Worm (Caenorhabditis elegans): ENCODE measurements around the gene F26C11.3.

The F26C11.3 gene

ce11 chrII:9934570-9934969 is 19.7 kb upstream of the F26C11.3 start (continued):
- TF ChIP-seq lin-1 (GFP tag; IDR thresholded peaks at IDR 0.05) (no peak), F37D6.2 (tag; optimal IDR thresholded peaks at IDR 0.05) (no peak), unc-39 (tag; optimal IDR thresholded peaks at IDR 0.05) (no peak), lin-29 (GFP tag; IDR thresholded peaks at IDR 0.05) (0 out of 2 replicates have a peak, but pooled peaks have one; percentile 38), lim-7 (GFP tag; IDR thresholded peaks at IDR 0.05) (0 out of 2 replicates have a peak, but pooled peaks have one; percentile 61), lsy-2 (tag; optimal IDR thresholded peaks at IDR 0.05) (no peak), nhr-76 (tag; optimal IDR thresholded peaks at IDR 0.05) (no peak), daf-8 (GFP tag; IDR thresholded peaks at IDR 0.05) (no peak), zip-11 (GFP tag; IDR thresholded peaks at IDR 0.05) (no peak), ztf-11 (tag; optimal IDR thresholded peaks at IDR 0.05) (no peak), mdt-29 (GFP tag; IDR thresholded peaks at IDR 0.05) (peak; percentile 6; the same call in 1 of the 2 replicates), unc-130 (GFP tag; optimal IDR thresholded peaks at IDR 0.05) (no peak), nhr-11 (tag; optimal IDR thresholded peaks at IDR 0.05) (no peak), ama-1 (optimal IDR thresholded peaks at IDR 0.05) (peak; percentile 39), sdz-12 (GFP tag; optimal IDR thresholded peaks at IDR 0.05) (peak; percentile 65), ces-1 (GFP tag; optimal IDR thresholded peaks at IDR 0.05) (no peak), ztf-7 (tag; optimal IDR thresholded peaks at IDR 0.05) (no peak), nhr-6 (tag; optimal IDR thresholded peaks at IDR 0.05) (no peak), nhr-111 (GFP tag; optimal IDR thresholded peaks at IDR 0.05) (peak; percentile 58), R02D3.7 (tag; optimal IDR thresholded peaks at IDR 0.05) (no peak), aha-1 (tag) (peak; percentile 12), saeg-2 (GFP tag; IDR thresholded peaks at IDR 0.05) (no peak), lin-15B (tag; optimal IDR thresholded peaks at IDR 0.05) (no peak), F44E2.7 (GFP tag; IDR thresholded peaks at IDR 0.05) (no peak), pha-4 (GFP tag; IDR thresholded peaks at IDR 0.05) (no peak), pha-4 (tag; optimal IDR thresholded peaks at IDR 0.05) (no peak), tag-97 (GFP tag; IDR thresholded peaks at IDR 0.05) (no peak)

DNA sequence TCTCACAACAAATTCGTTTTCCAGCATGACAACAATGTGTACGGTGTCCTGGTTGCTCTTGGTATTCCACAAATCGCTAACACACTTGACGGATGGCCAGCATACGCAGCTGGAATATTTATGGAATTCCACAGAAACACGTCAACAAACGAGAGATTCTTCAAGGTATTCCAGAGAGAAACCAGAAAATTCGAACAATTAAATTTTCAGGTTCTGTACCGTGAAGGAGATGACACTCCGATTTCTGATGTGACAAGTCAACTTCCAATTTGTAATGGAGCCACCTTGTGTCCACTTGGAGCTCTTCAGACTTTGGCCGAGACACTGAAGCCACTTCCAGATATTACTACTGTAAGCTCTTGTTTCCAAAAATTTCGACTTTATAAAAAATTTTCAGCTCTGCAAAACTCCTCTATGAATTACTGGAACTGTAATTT is 19.1 kb upstream of the F26C11.3 start:
- no peak for TF ChIP-seq nhr-11 (tag; optimal IDR thresholded peaks at IDR 0.05)
- TF ChIP-seq Y75B8A.6 (GFP tag; IDR thresholded peaks at IDR 0.05): peak; percentile 66; the same call in 1 of the 2 replicates
- TF ChIP-seq lin-1 (GFP tag; IDR thresholded peaks at IDR 0.05): peak; percentile 21; the same call in 1 of the 2 replicates
- TF ChIP-seq zag-1 (tag; optimal IDR thresholded peaks at IDR 0.05): no peak
- no peak for TF ChIP-seq zip-11 (GFP tag; IDR thresholded peaks at IDR 0.05)
- TF ChIP-seq daf-16 (GFP tag; optimal IDR thresholded peaks at IDR 0.05): peak in 1 of 2 experiments; percentile 65
- TF ChIP-seq daf-16 (tag; optimal IDR thresholded peaks at IDR 0.05): peak; percentile 50
- peak; percentile 22 for TF ChIP-seq gei-8 (GFP tag; optimal IDR thresholded peaks at IDR 0.05)
- peak; percentile 67 for TF ChIP-seq zfp-3 (GFP tag; conservative IDR thresholded peaks at IDR 0.05)
- peak; percentile 27 for TF ChIP-seq hlh-11 (tag; optimal IDR thresholded peaks at IDR 0.05)
- TF ChIP-seq dmd-9 (GFP tag; IDR thresholded peaks at IDR 0.05): no peak
- TF ChIP-seq R02D3.7 (tag; optimal IDR thresholded peaks at IDR 0.05): no peak
- peak; percentile 60 for TF ChIP-seq T26A8.4 (GFP tag; IDR thresholded peaks at IDR 0.05)
- no peak for TF ChIP-seq F49E8.2 (tag; optimal IDR thresholded peaks at IDR 0.05; ENCODE audit: borderline replicate concordance)
- TF ChIP-seq lin-38 (GFP tag; IDR thresholded peaks at IDR 0.05): peak; percentile 59
- TF ChIP-seq mep-1 (tag; optimal IDR thresholded peaks at IDR 0.05): peak; percentile 71
- TF ChIP-seq aha-1 (tag): peak; percentile 94
- no peak for TF ChIP-seq lin-39 (tag; optimal IDR thresholded peaks at IDR 0.05)
- TF ChIP-seq mes-2 (tag; optimal IDR thresholded peaks at IDR 0.05; ENCODE audit: poor library complexity, severe bottlenecking): peak; percentile 17
- TF ChIP-seq attf-4 (tag; optimal IDR thresholded peaks at IDR 0.05): no peak
- TF ChIP-seq ceh-20 (GFP tag; IDR thresholded peaks at IDR 0.05): 0 out of 2 replicates have a peak, but pooled peaks have one; percentile 8
- TF ChIP-seq D1046.2 (GFP tag; IDR thresholded peaks at IDR 0.05): peak; percentile 59; the same call in 1 of the 2 replicates
- no peak for TF ChIP-seq ztf-7 (tag; optimal IDR thresholded peaks at IDR 0.05)
- no peak for TF ChIP-seq dmd-8 (GFP tag; IDR thresholded peaks at IDR 0.05)
- no peak for TF ChIP-seq sdz-12 (GFP tag; optimal IDR thresholded peaks at IDR 0.05)
- peak; percentile 30; the same call in 1 of the 2 replicates for TF ChIP-seq mdt-29 (GFP tag; IDR thresholded peaks at IDR 0.05)
- peak; percentile 78 for TF ChIP-seq ama-1 (optimal IDR thresholded peaks at IDR 0.05)
- TF ChIP-seq lsy-2 (tag; optimal IDR thresholded peaks at IDR 0.05): peak in 1 of 2 experiments; percentile 11
- TF ChIP-seq nhr-102 (tag; optimal IDR thresholded peaks at IDR 0.05): peak; percentile 62
- TF ChIP-seq pqm-1 (tag; optimal IDR thresholded peaks at IDR 0.05): no peak
- 0 out of 2 replicates have a peak, but pooled peaks have one; percentile 29 for TF ChIP-seq pha-4 (GFP tag; IDR thresholded peaks at IDR 0.05)
- no peak for TF ChIP-seq pha-4 (tag; optimal IDR thresholded peaks at IDR 0.05)
- TF ChIP-seq duxl-1 (tag; optimal IDR thresholded peaks at IDR 0.05; ENCODE audit: poor library complexity): peak; percentile 58
- peak; percentile 28 for TF ChIP-seq dve-1 (tag; optimal IDR thresholded peaks at IDR 0.05; ENCODE audit: insufficient read depth)
- TF ChIP-seq lin-13 (GFP tag; optimal IDR thresholded peaks at IDR 0.05): peak; percentile 61

Measured in whole organism, L4 larva.